Worm (Caenorhabditis elegans) whole organism, young adult: ENCODE measurements around the gene viro-2.

Source experiments
- F10E7.11 ChIP-seq: sonication (generic microtip); optimal IDR thresholded peaks from 2 replicates; lab custom pipeline; 2017; ENCODE audit warnings: mild to moderate bottlenecking, missing genetic modification characterization, moderate library complexity, missing compliant biosample characterization
- F23B12.7 ChIP-seq: sonication (generic microtip); optimal IDR thresholded peaks from 2 replicates; lab custom pipeline; 2017; ENCODE audit warnings: missing genetic modification characterization, mild to moderate bottlenecking, missing compliant biosample characterization, antibody characterized with exemption, moderate library complexity; ENCODE audit not compliant: insufficient read depth
- F37B4.10 ChIP-seq: fragments of 200-800 bp; sonication (Bioruptor generic); IDR thresholded peaks from 2 replicates; pipeline ENCODE4 v1.3.6; 2022; ENCODE audit warnings: missing genetic modification characterization, missing compliant biosample characterization
- F57A8.1 ChIP-seq: fragments of 200-800 bp; sonication (Bioruptor generic); optimal IDR thresholded peaks from 2 replicates; lab custom pipeline; 2018; ENCODE audit warnings: mild to moderate bottlenecking, missing genetic modification characterization, moderate library complexity, missing compliant biosample characterization
- Y53F4B.3 ChIP-seq: fragments of 200-800 bp; sonication (Bioruptor generic); IDR thresholded peaks from 2 replicates; pipeline ENCODE4 v1.3.6; 2022; ENCODE audit warnings: missing genetic modification reagents, missing genetic modification characterization, missing compliant biosample characterization
- Y53G8AR.9 ChIP-seq: fragments of 200-800 bp; sonication (Bioruptor generic); conservative IDR thresholded peaks from 2 replicates; pipeline ENCODE4 v1.3.6; 2022; ENCODE audit warnings: missing genetic modification reagents, missing genetic modification characterization, missing compliant biosample characterization
- Y67H2A.10 ChIP-seq: fragments of 200-800 bp; sonication (Bioruptor generic); conservative IDR thresholded peaks from 2 replicates; pipeline ENCODE4 v1.3.6; 2022; ENCODE audit warnings: missing genetic modification reagents, missing genetic modification characterization, missing compliant biosample characterization
- Y79H2A.3 ChIP-seq: fragments of 200-800 bp; sonication (Bioruptor generic); conservative IDR thresholded peaks from 2 replicates; pipeline ENCODE4 v1.3.6; 2022; ENCODE audit warnings: missing genetic modification reagents, missing genetic modification characterization, missing compliant biosample characterization
- ama-1 ChIP-seq, 3 experiments: fragments of 150-350 bp in 1 of 3; sonication (generic microtip) in 2 of 3; optimal IDR thresholded peaks; 2 replicates each; lab custom pipeline; 2014 to 2018; ENCODE audit warnings: missing biosample characterization in 2 of 3, missing genetic modification characterization in 2 of 3, missing genetic modification reagents in 2 of 3
- aptf-3 ChIP-seq: fragments of 200-800 bp; sonication (Bioruptor generic); IDR thresholded peaks from 2 replicates; pipeline ENCODE4 v1.3.6; 2022; ENCODE audit warnings: missing genetic modification characterization, missing compliant biosample characterization
- athp-1 ChIP-seq: sonication (generic microtip); optimal IDR thresholded peaks from 2 replicates; lab custom pipeline; 2017; ENCODE audit warnings: mild to moderate bottlenecking, missing genetic modification characterization, missing compliant biosample characterization
- attf-5 ChIP-seq: fragments of 200-800 bp; sonication (Bioruptor generic); optimal IDR thresholded peaks from 2 replicates; lab custom pipeline; 2018; ENCODE audit warnings: mild to moderate bottlenecking, missing genetic modification characterization, missing compliant biosample characterization
- bed-1 ChIP-seq: fragments of 200-800 bp; sonication (Bioruptor generic); IDR thresholded peaks from 2 replicates; pipeline ENCODE4 v1.3.6; 2022; ENCODE audit warnings: missing genetic modification reagents, missing genetic modification characterization, missing compliant biosample characterization
- cebp-2 ChIP-seq: fragments of 200-800 bp; sonication (Bioruptor generic); IDR thresholded peaks from 2 replicates; pipeline ENCODE4 v1.3.6; 2022; ENCODE audit warnings: missing genetic modification characterization, missing compliant biosample characterization
- ceh-27 ChIP-seq: fragments of 200-800 bp; sonication (Bioruptor generic); optimal IDR thresholded peaks from 2 replicates; lab custom pipeline; 2018; ENCODE audit warnings: mild to moderate bottlenecking, missing genetic modification characterization, moderate library complexity, missing compliant biosample characterization
- ceh-40 ChIP-seq: fragments of 200-800 bp; sonication (Bioruptor generic); IDR thresholded peaks from 2 replicates; pipeline ENCODE4 v1.3.6; 2022; ENCODE audit warnings: missing genetic modification characterization, missing compliant biosample characterization
- ceh-79 ChIP-seq: sonication (generic microtip); optimal IDR thresholded peaks from 2 replicates; lab custom pipeline; 2017; ENCODE audit warnings: mild to moderate bottlenecking, missing genetic modification characterization, missing compliant biosample characterization
- die-1 ChIP-seq: sonication (generic microtip); optimal IDR thresholded peaks from 2 replicates; lab custom pipeline; 2016; ENCODE audit warnings: missing genotype, mild to moderate bottlenecking, missing genetic modification characterization, missing compliant biosample characterization
- dox-1 ChIP-seq: fragments of 200-800 bp; sonication (Bioruptor generic); IDR thresholded peaks from 2 replicates; pipeline ENCODE4 v1.3.6; 2022; ENCODE audit warnings: missing genetic modification reagents, missing genetic modification characterization, missing compliant biosample characterization
- dpff-1 ChIP-seq: sonication (generic microtip); optimal IDR thresholded peaks from 2 replicates; lab custom pipeline; 2017; ENCODE audit warnings: mild to moderate bottlenecking, missing genetic modification characterization, missing compliant biosample characterization
- efl-1 ChIP-seq: fragments of 150-350 bp; optimal IDR thresholded peaks from 2 replicates; lab custom pipeline; 2014; ENCODE audit warnings: missing biosample characterization, missing genetic modification reagents, missing genetic modification characterization
- egl-18 ChIP-seq: fragments of 200-800 bp; sonication (Bioruptor generic); IDR thresholded peaks from 2 replicates; pipeline ENCODE4 v1.3.6; 2022; ENCODE audit warnings: missing genetic modification reagents, missing genetic modification characterization, missing compliant biosample characterization
- fkh-3 ChIP-seq: sonication (generic microtip); optimal IDR thresholded peaks from 2 replicates; lab custom pipeline; 2016; ENCODE audit warnings: mild to moderate bottlenecking, missing genetic modification characterization, missing compliant biosample characterization
- hlh-12 ChIP-seq: sonication (generic microtip); optimal IDR thresholded peaks from 2 replicates; lab custom pipeline; 2016; ENCODE audit warnings: missing genetic modification characterization, missing compliant biosample characterization
- hmg-20 ChIP-seq: fragments of 200-800 bp; sonication (Bioruptor generic); IDR thresholded peaks from 2 replicates; pipeline ENCODE4 v1.3.6; 2022; ENCODE audit warnings: missing genetic modification reagents, missing genetic modification characterization, missing compliant biosample characterization
- let-607 ChIP-seq, 2 experiments: fragments of 200-800 bp in 1 of 2; sonication (Bioruptor generic) in 1 of 2; sonication (generic microtip) in 1 of 2; optimal IDR thresholded peaks; 2 replicates each; lab custom pipeline; 2016 to 2018; ENCODE audit warnings: mild to moderate bottlenecking in 2 of 2, missing compliant biosample characterization in 2 of 2, missing genetic modification characterization in 2 of 2, moderate library complexity in 2 of 2, missing genotype in 1 of 2
- lin-40 ChIP-seq: sonication (generic microtip); optimal IDR thresholded peaks from 2 replicates; lab custom pipeline; 2016; ENCODE audit warnings: missing genetic modification characterization, mild to moderate bottlenecking, missing compliant biosample characterization, missing genotype, missing genetic modification reagents
- lin-54 ChIP-seq: fragments of 200-800 bp; sonication (Bioruptor generic); optimal IDR thresholded peaks from 2 replicates; lab custom pipeline; 2018; ENCODE audit warnings: mild to moderate bottlenecking, missing genetic modification characterization, missing compliant biosample characterization
- lsl-1 ChIP-seq: fragments of 200-800 bp; sonication (Bioruptor generic); optimal IDR thresholded peaks from 2 replicates; lab custom pipeline; 2018; ENCODE audit warnings: mild to moderate bottlenecking, missing genetic modification characterization, moderate library complexity, missing compliant biosample characterization
- lsy-27 ChIP-seq: sonication (generic microtip); optimal IDR thresholded peaks from 2 replicates; lab custom pipeline; 2017; ENCODE audit warnings: missing genetic modification characterization, mild to moderate bottlenecking, missing compliant biosample characterization, antibody characterized with exemption, missing genotype, borderline replicate concordance; ENCODE audit not compliant: insufficient read depth
- madf-6 ChIP-seq: fragments of 200-800 bp; sonication (Bioruptor generic); IDR thresholded peaks from 2 replicates; pipeline ENCODE4 v1.3.6; 2022; ENCODE audit warnings: missing genetic modification reagents, missing genetic modification characterization, missing compliant biosample characterization
- nfya-1 ChIP-seq: sonication (generic microtip); optimal IDR thresholded peaks from 2 replicates; lab custom pipeline; 2017; ENCODE audit warnings: antibody characterized with exemption, missing compliant biosample characterization, missing genetic modification characterization, borderline replicate concordance; ENCODE audit not compliant: insufficient read depth
- nfya-2 ChIP-seq: fragments of 200-800 bp; sonication (Bioruptor generic); IDR thresholded peaks from 2 replicates; pipeline ENCODE4 v1.3.6; 2022; ENCODE audit warnings: missing genetic modification reagents, missing genetic modification characterization, missing compliant biosample characterization
- nfyb-1 ChIP-seq: fragments of 200-800 bp; sonication (Bioruptor generic); IDR thresholded peaks from 2 replicates; pipeline ENCODE4 v1.3.6; 2022; ENCODE audit warnings: missing genetic modification reagents, missing genetic modification characterization, missing compliant biosample characterization
- nhr-120 ChIP-seq: fragments of 200-800 bp; sonication (Bioruptor generic); IDR thresholded peaks from 2 replicates; pipeline ENCODE4 v1.3.6; 2022; ENCODE audit warnings: missing genetic modification characterization, missing compliant biosample characterization
- nhr-179 ChIP-seq: sonication (generic microtip); optimal IDR thresholded peaks from 2 replicates; lab custom pipeline; 2016; ENCODE audit warnings: mild to moderate bottlenecking, missing genetic modification characterization, missing compliant biosample characterization
- pbrm-1 ChIP-seq: fragments of 200-800 bp; sonication (Bioruptor generic); IDR thresholded peaks from 2 replicates; pipeline ENCODE4 v1.3.6; 2022; ENCODE audit warnings: missing genetic modification reagents, missing genetic modification characterization, missing compliant biosample characterization
- rcor-1 ChIP-seq: fragments of 200-800 bp; sonication (Bioruptor generic); IDR thresholded peaks from 2 replicates; pipeline ENCODE4 v1.3.6; 2022; ENCODE audit warnings: missing genetic modification reagents, missing genetic modification characterization, missing compliant biosample characterization
- somi-1 ChIP-seq: fragments of 200-800 bp; sonication (Bioruptor generic); optimal IDR thresholded peaks from 2 replicates; lab custom pipeline; 2018; ENCODE audit warnings: mild to moderate bottlenecking, missing genetic modification characterization, missing compliant biosample characterization
- sptf-2 ChIP-seq: fragments of 200-800 bp; sonication (Bioruptor generic); optimal IDR thresholded peaks from 2 replicates; lab custom pipeline; 2018; ENCODE audit warnings: mild to moderate bottlenecking, missing genetic modification characterization, missing compliant biosample characterization
- tbx-9 ChIP-seq: sonication (generic microtip); optimal IDR thresholded peaks from 2 replicates; lab custom pipeline; 2016; ENCODE audit warnings: borderline replicate concordance, missing genetic modification characterization, inconsistent platforms, missing compliant biosample characterization
- unc-130 ChIP-seq: sonication (generic microtip); optimal IDR thresholded peaks from 2 replicates; lab custom pipeline; 2016; ENCODE audit warnings: missing genetic modification reagents, missing genetic modification characterization, missing compliant biosample characterization
- unc-62 ChIP-seq: fragments of 150-350 bp; optimal IDR thresholded peaks from 2 replicates; lab custom pipeline; 2014; ENCODE audit warnings: missing biosample characterization, missing genetic modification reagents, missing genetic modification characterization
- zim-3 ChIP-seq: sonication (generic microtip); optimal IDR thresholded peaks from 2 replicates; lab custom pipeline; 2017; ENCODE audit warnings: mild to moderate bottlenecking, missing genetic modification characterization, moderate library complexity, missing compliant biosample characterization
- ztf-25 ChIP-seq: fragments of 200-800 bp; sonication (Bioruptor generic); IDR thresholded peaks from 2 replicates; pipeline ENCODE4 v1.3.6; 2022; ENCODE audit warnings: missing genetic modification reagents, missing genetic modification characterization, missing compliant biosample characterization
- ztf-6 ChIP-seq: fragments of 200-800 bp; sonication (Bioruptor generic); IDR thresholded peaks from 2 replicates; pipeline ENCODE4 v1.3.6; 2022; ENCODE audit warnings: missing genetic modification reagents, missing genetic modification characterization, missing compliant biosample characterization

viro-2 gene

DNA sequence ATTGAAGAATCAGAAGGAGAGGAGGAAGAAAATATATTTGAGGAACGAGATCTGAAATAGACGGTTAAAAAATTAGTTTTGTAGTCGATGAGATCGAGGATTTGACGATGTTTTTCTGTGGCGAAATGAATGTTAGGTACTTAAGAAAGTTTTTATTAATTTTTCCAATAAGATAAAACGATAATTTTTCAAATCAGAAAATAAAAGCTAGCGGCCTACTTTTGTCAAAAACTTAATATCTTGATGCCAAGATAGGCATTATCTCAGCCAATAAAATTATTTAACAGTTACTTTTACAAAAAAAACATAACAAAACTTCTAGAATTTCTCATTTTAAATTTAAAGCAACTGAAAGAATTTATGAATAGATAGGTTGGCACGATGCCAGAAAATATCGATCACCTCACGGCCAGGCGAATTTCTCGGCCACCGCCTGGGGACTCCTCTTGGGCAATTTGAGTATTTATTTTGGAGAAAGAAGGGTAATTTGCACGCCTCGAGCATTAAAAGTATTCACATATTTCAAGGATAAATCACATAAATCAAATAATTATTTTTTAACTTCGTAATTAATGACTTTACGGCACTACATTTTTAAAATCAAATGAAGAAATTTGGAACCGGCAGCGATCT lies 40.9 kb upstream of the viro-2 start, which contains the start of gene fubl-2 (continued):
- TF ChIP-seq Y67H2A.10 (no peak), nfya-2 (GFP tag; lab: Robert Waterston, UW) (no peak), dox-1 (GFP tag; lab: Robert Waterston, UW) (no peak), rcor-1 (GFP tag; lab: Robert Waterston, UW) (no peak), Y79H2A.3 (GFP tag; lab: Robert Waterston, UW) (no peak), Y53F4B.3 (GFP tag; lab: Robert Waterston, UW) (no peak), nfyb-1 (GFP tag; lab: Robert Waterston, UW) (no peak), fkh-3 (tag; lab: Kevin White, UChicago) (no peak), pbrm-1 (GFP tag; lab: Robert Waterston, UW) (no peak), zim-3 (tag; lab: Kevin White, UChicago) (no peak), somi-1 (GFP tag; lab: Kevin White, UChicago) (no peak), ceh-40 (no peak), F23B12.7 (tag; lab: Kevin White, UChicago) (peak; percentile 27), ceh-27 (no peak), hmg-20 (no peak), F37B4.10 (GFP tag; lab: Robert Waterston, UW) (no peak), lsl-1 (GFP tag; lab: Kevin White, UChicago) (peak; percentile 39), ztf-6 (GFP tag; lab: Robert Waterston, UW) (no peak), bed-1 (GFP tag; lab: Robert Waterston, UW) (no peak), cebp-2 (no peak), lin-54 (GFP tag; lab: Kevin White, UChicago) (no peak), ama-1 (optimal IDR thresholded peaks at IDR 0.05; lab: Kevin White, UChicago) (no peak), ama-1 (GFP tag; optimal IDR thresholded peaks at IDR 0.05; lab: Kevin White, UChicago) (no peak), lin-40 (tag; lab: Kevin White, UChicago) (no peak), Y53G8AR.9 (GFP tag; lab: Robert Waterston, UW) (no peak), attf-5 (GFP tag; lab: Kevin White, UChicago) (peak; percentile 4)

- TF ChIP-seq nhr-120 (GFP tag; lab: Robert Waterston, UW) = no peak
- no peak for TF ChIP-seq nhr-179
- no peak for TF ChIP-seq F10E7.11 (tag; lab: Kevin White, UChicago)
- TF ChIP-seq egl-18 (GFP tag; lab: Robert Waterston, UW) = no peak
- TF ChIP-seq zim-3 (tag; lab: Kevin White, UChicago) = no peak
- TF ChIP-seq die-1 (tag; lab: Kevin White, UChicago) = no peak
- no peak for TF ChIP-seq let-607 (tag; optimal IDR thresholded peaks at IDR 0.05; lab: Kevin White, UChicago)
- no peak for TF ChIP-seq nfyb-1 (GFP tag; lab: Robert Waterston, UW)
- TF ChIP-seq nfya-1 (tag; lab: Kevin White, UChicago) = no peak
- TF ChIP-seq dpff-1 (tag; lab: Kevin White, UChicago) = no peak
- TF ChIP-seq sptf-2 (GFP tag; lab: Kevin White, UChicago) = no peak
Observed at ce11 chrIII:7090545-7090944, 38.2 kb upstream of the viro-2 start, which contains the start of gene ZK418.10. Gene ZK418.10, minus strand, starts transcription at chrIII:7090692.

ce11 chrIII:7091042-7091441 lies 37.7 kb upstream of the viro-2 start, which contains the start of gene ZK418.2:
Gene ZK418.2, plus strand, starts transcription at chrIII:7091342.
- no peak for TF ChIP-seq ztf-25 (GFP tag; lab: Robert Waterston, UW)
- no peak for TF ChIP-seq unc-130
- TF ChIP-seq dox-1 (GFP tag; lab: Robert Waterston, UW) = no peak
- no peak for TF ChIP-seq F23B12.7 (tag; lab: Kevin White, UChicago)
- TF ChIP-seq ceh-79 (tag; lab: Kevin White, UChicago) = no peak
- no peak for TF ChIP-seq F57A8.1 (GFP tag; lab: Kevin White, UChicago)
- TF ChIP-seq Y53F4B.3 (GFP tag; lab: Robert Waterston, UW) = no peak
- no peak for TF ChIP-seq unc-62
- TF ChIP-seq tbx-9 (tag; lab: Kevin White, UChicago) = no peak
- TF ChIP-seq athp-1 (tag; lab: Kevin White, UChicago) = no peak
- no peak for TF ChIP-seq lsy-27
- no peak for TF ChIP-seq madf-6 (GFP tag; lab: Robert Waterston, UW)
- TF ChIP-seq aptf-3 (GFP tag; lab: Robert Waterston, UW) = no peak
- no peak for TF ChIP-seq hlh-12 (tag; lab: Kevin White, UChicago)
- no peak for TF ChIP-seq efl-1 (GFP tag; lab: Kevin White, UChicago)
